Worm (Caenorhabditis elegans): ENCODE measurements around the gene lsm-3.
A peak's percentile ranks its signal among the peaks of the same experiment; 100 is the strongest.

The lsm-3 gene

DNA sequence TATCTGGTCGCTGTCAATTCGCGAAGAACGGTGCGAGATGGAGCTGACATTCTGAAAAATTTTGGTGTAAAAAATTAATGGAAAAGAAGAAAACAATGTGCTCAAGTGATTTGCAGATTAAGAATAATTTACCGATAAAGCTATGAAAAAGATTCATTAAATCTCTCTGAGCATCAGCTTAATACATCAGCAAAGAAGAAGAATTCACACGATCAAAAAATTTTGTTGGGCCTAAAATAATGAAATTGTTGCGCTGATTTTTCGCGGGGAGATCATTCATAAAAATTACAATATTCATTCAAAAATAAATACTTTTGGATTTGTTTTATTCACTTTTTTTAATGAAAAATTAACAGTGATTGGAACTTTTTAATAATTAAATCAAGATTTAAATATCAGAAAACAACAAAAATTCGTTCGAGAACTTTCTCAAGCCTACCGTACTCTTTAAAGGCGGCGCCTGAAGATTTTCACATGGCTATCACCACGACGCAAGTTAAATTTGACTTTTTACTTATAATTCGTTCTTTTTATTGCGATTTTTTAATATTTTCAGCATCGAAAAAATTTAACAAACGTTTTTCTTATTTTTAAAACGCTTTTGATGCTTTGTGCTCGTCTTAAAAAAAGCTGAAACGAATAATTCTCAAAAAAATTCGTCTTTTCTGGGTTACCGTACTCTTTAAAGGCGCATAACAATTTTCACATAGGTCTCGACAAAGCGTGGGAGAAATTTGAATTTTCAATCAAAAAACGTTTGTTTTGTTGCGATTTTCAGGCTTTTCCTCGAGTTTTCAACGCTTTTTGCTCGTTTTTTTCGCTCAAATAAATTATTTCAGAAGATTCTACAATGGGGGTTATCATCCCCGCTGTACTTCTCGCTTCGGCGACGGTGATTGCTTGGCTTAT is 13.7 kb downstream of the lsm-3 start, which contains the start of the genes memi-2 and cyp-31A5 (continued):
- no peak for TF ChIP-seq ZK185.1 (tag; optimal IDR thresholded peaks at IDR 0.05; ENCODE audit: poor library complexity, severe bottlenecking)
- TF ChIP-seq lir-1 (GFP tag; conservative IDR thresholded peaks at IDR 0.05): no peak
- no peak for TF ChIP-seq nhr-80 (tag; optimal IDR thresholded peaks at IDR 0.05)
- no peak for TF ChIP-seq aptf-2 (GFP tag; conservative IDR thresholded peaks at IDR 0.05)
- peak; percentile 66 for TF ChIP-seq madf-6 (GFP tag; IDR thresholded peaks at IDR 0.05)
- TF ChIP-seq ztf-18 (tag; optimal IDR thresholded peaks at IDR 0.05): no peak
- no peak for TF ChIP-seq attf-5 (GFP tag; optimal IDR thresholded peaks at IDR 0.05)
- TF ChIP-seq T07F8.4 (tag; optimal IDR thresholded peaks at IDR 0.05): no peak
- no peak for TF ChIP-seq ztf-22 (GFP tag; optimal IDR thresholded peaks at IDR 0.05)
- TF ChIP-seq ztf-6 (GFP tag; IDR thresholded peaks at IDR 0.05): no peak
- TF ChIP-seq ama-1 (optimal IDR thresholded peaks at IDR 0.05): no peak
- no peak for TF ChIP-seq ama-1 (GFP tag; optimal IDR thresholded peaks at IDR 0.05)
- no peak for TF ChIP-seq zim-3 (tag; optimal IDR thresholded peaks at IDR 0.05)
- no peak for TF ChIP-seq mel-28 (tag; optimal IDR thresholded peaks at IDR 0.05; ENCODE audit: borderline replicate concordance)
- peak; percentile 59 for TF ChIP-seq F33H1.4 (GFP tag; IDR thresholded peaks at IDR 0.05)
- TF ChIP-seq ceh-58 (GFP tag; IDR thresholded peaks at IDR 0.05): no peak
- no peak for TF ChIP-seq nhr-179 (tag; optimal IDR thresholded peaks at IDR 0.05)
- TF ChIP-seq ceh-91 (GFP tag; IDR thresholded peaks at IDR 0.05): 0 out of 2 replicates have a peak, but pooled peaks have one; percentile 32
- no peak for TF ChIP-seq F37B4.10 (GFP tag; IDR thresholded peaks at IDR 0.05)
- no peak for TF ChIP-seq ztf-26 (tag; optimal IDR thresholded peaks at IDR 0.05)
- no peak for TF ChIP-seq egrh-3 (GFP tag; IDR thresholded peaks at IDR 0.05)
- no peak for TF ChIP-seq snpc-1.1 (tag; optimal IDR thresholded peaks at IDR 0.05; ENCODE audit: insufficient read depth)
- TF ChIP-seq Y67H2A.10 (GFP tag; conservative IDR thresholded peaks at IDR 0.05): no peak
- peak; percentile 17 for TF ChIP-seq snpc-1.3 (tag; optimal IDR thresholded peaks at IDR 0.05; ENCODE audit: insufficient read depth)
- TF ChIP-seq C17E4.6 (GFP tag; IDR thresholded peaks at IDR 0.05): no peak
- no peak for TF ChIP-seq cebp-2 (GFP tag; IDR thresholded peaks at IDR 0.05)
- no peak for TF ChIP-seq ztf-3 (GFP tag; optimal IDR thresholded peaks at IDR 0.05)
- no peak for TF ChIP-seq F49E8.2 (tag; optimal IDR thresholded peaks at IDR 0.05; ENCODE audit: insufficient read depth)
- TF ChIP-seq xnd-1 (tag; optimal IDR thresholded peaks at IDR 0.05): no peak
- TF ChIP-seq tlf-1 (GFP tag; optimal IDR thresholded peaks at IDR 0.05): no peak
- TF ChIP-seq athp-1 (tag; optimal IDR thresholded peaks at IDR 0.05): no peak
- no peak for TF ChIP-seq lin-54 (GFP tag; optimal IDR thresholded peaks at IDR 0.05)
- no peak for TF ChIP-seq hmg-1.2 (GFP tag; IDR thresholded peaks at IDR 0.05)

DNA sequence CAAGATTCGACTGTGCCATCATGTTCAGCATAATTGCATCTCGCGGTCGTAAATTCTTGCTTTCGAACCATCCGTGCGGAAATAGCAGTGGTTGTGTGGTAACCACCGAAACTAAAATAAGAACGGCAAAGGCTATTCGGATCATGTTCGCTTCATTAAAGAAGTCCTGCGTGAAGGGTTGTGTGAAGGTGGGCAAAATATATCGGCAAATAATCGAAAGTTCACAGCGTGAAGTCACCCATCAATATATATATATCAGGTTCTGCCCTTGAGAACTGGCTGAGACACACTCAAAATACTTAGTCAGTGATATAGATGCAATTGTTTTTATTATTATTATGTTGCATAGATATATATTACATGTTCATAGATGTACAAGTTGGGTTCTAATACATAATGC is 21.0 kb downstream of the lsm-3 start, which contains the start of gene Y62E10A.19:
Gene Y62E10A.19 (minus strand): TSS at position 289 of the 400 bp plus-strand sequence.
- no peak for TF ChIP-seq nhr-120 (GFP tag; IDR thresholded peaks at IDR 0.05)
- no peak for TF ChIP-seq unc-130 (GFP tag; optimal IDR thresholded peaks at IDR 0.05)
- TF ChIP-seq bed-1 (GFP tag; IDR thresholded peaks at IDR 0.05): no peak
- TF ChIP-seq F57A8.1 (GFP tag; optimal IDR thresholded peaks at IDR 0.05): no peak
- no peak for TF ChIP-seq aptf-2 (GFP tag; conservative IDR thresholded peaks at IDR 0.05)
- no peak for TF ChIP-seq pbrm-1 (GFP tag; IDR thresholded peaks at IDR 0.05)
- no peak for TF ChIP-seq attf-5 (GFP tag; optimal IDR thresholded peaks at IDR 0.05)
- TF ChIP-seq die-1 (tag; optimal IDR thresholded peaks at IDR 0.05): no peak
- TF ChIP-seq hmg-1.2 (GFP tag; IDR thresholded peaks at IDR 0.05): no peak
- TF ChIP-seq ZK185.1 (tag; optimal IDR thresholded peaks at IDR 0.05; ENCODE audit: poor library complexity, severe bottlenecking): no peak
- no peak for TF ChIP-seq ama-1 (optimal IDR thresholded peaks at IDR 0.05)
- TF ChIP-seq ama-1 (GFP tag; optimal IDR thresholded peaks at IDR 0.05): no peak
- TF ChIP-seq ztf-3 (GFP tag; optimal IDR thresholded peaks at IDR 0.05): no peak
- TF ChIP-seq lin-35 (GFP tag; optimal IDR thresholded peaks at IDR 0.05): no peak
- no peak for TF ChIP-seq tbp1 (GFP tag; optimal IDR thresholded peaks at IDR 0.05)
- no peak for TF ChIP-seq cebp-1 (GFP tag; IDR thresholded peaks at IDR 0.05)
- TF ChIP-seq cebp-1 (tag; optimal IDR thresholded peaks at IDR 0.05): no peak
